Worm (Caenorhabditis elegans) whole organism, L1 larva: Measurements from ENCODE around the gene vps-29.
A peak's percentile ranks its signal among the peaks of the same experiment; 100 is the strongest.

Experiments used
- C04F5.9 ChIP-seq: sonication (generic microtip); optimal IDR thresholded peaks from 2 replicates; lab custom pipeline; 2016; ENCODE audit warnings: missing genetic modification characterization, missing compliant biosample characterization
- F16B12.6 ChIP-seq: fragments of 150-350 bp; optimal IDR thresholded peaks from 2 replicates; lab custom pipeline; 2014; ENCODE audit warnings: missing biosample characterization, missing genetic modification characterization
- ama-1 ChIP-seq: fragments of 150-350 bp; optimal IDR thresholded peaks from 2 replicates; lab custom pipeline; 2014
- blmp-1 ChIP-seq: fragments of 150-350 bp; optimal IDR thresholded peaks from 2 replicates; lab custom pipeline; 2014; ENCODE audit warnings: missing biosample characterization, missing genetic modification characterization
- ceh-63 ChIP-seq: fragments of 200-800 bp; sonication (Bioruptor generic); optimal IDR thresholded peaks from 2 replicates; lab custom pipeline; 2018; ENCODE audit warnings: mild to moderate bottlenecking, missing genetic modification characterization, missing compliant biosample characterization
- ceh-8 ChIP-seq: fragments of 200-800 bp; sonication (Bioruptor generic); optimal IDR thresholded peaks from 2 replicates; lab custom pipeline; 2018; ENCODE audit warnings: mild to moderate bottlenecking, missing genetic modification characterization, moderate library complexity, missing compliant biosample characterization
- ceh-90 ChIP-seq: sonication (generic microtip); optimal IDR thresholded peaks from 2 replicates; lab custom pipeline; 2016; ENCODE audit warnings: missing genetic modification characterization, missing compliant biosample characterization
- ces-1 ChIP-seq: fragments of 150-350 bp; optimal IDR thresholded peaks from 2 replicates; lab custom pipeline; 2014; ENCODE audit warnings: missing biosample characterization, missing genetic modification reagents, missing genetic modification characterization
- efl-1 ChIP-seq, 4 experiments: fragments of 150-350 bp; optimal IDR thresholded peaks in 3 of 4; peaks in 1 of 4; 1 replicate in 1 of 4; 2 replicates in 3 of 4; lab custom pipeline; 2014; ENCODE audit warnings: missing biosample characterization in 2 of 4, missing genetic modification characterization in 2 of 4, missing genetic modification reagents in 2 of 4
- efl-3 ChIP-seq: fragments of 200-800 bp; sonication (Bioruptor generic); optimal IDR thresholded peaks from 2 replicates; lab custom pipeline; 2018; ENCODE audit warnings: mild to moderate bottlenecking, missing genetic modification characterization, missing compliant biosample characterization
- fkh-10 ChIP-seq: sonication (generic microtip); optimal IDR thresholded peaks from 2 replicates; lab custom pipeline; 2017; ENCODE audit warnings: missing biosample characterization, missing genetic modification reagents, missing genetic modification characterization
- fkh-8 ChIP-seq: sonication (generic microtip); optimal IDR thresholded peaks from 2 replicates; lab custom pipeline; 2016; ENCODE audit warnings: mild to moderate bottlenecking, missing genetic modification characterization, missing compliant biosample characterization
- fos-1 ChIP-seq: fragments of 150-350 bp; optimal IDR thresholded peaks from 2 replicates; lab custom pipeline; 2014; ENCODE audit warnings: missing biosample characterization, missing genetic modification characterization
- grh-1 ChIP-seq: fragments of 200-800 bp; sonication (Bioruptor generic); IDR thresholded peaks from 2 replicates; pipeline ENCODE4 v1.3.6; 2022; ENCODE audit warnings: missing genetic modification reagents, missing genetic modification characterization, missing compliant biosample characterization
- hlh-4 ChIP-seq: sonication (generic microtip); optimal IDR thresholded peaks from 2 replicates; lab custom pipeline; 2016; ENCODE audit warnings: mild to moderate bottlenecking, missing genetic modification characterization, missing compliant biosample characterization
- irx-1 ChIP-seq: sonication (generic microtip); optimal IDR thresholded peaks from 2 replicates; lab custom pipeline; 2016; ENCODE audit warnings: missing genetic modification characterization, missing compliant biosample characterization
- isw-1 ChIP-seq: fragments of 200-800 bp; sonication (Bioruptor generic); IDR thresholded peaks from 2 replicates; pipeline ENCODE4 v1.3.6; 2022; ENCODE audit warnings: missing genetic modification characterization, missing compliant biosample characterization
- lin-39 ChIP-seq: fragments of 150-350 bp; optimal IDR thresholded peaks from 2 replicates; lab custom pipeline; 2014; ENCODE audit warnings: missing biosample characterization, missing genetic modification reagents, missing genetic modification characterization
- lsy-2 ChIP-seq, 2 experiments: fragments of 150-350 bp; optimal IDR thresholded peaks; 2 replicates each; lab custom pipeline; 2014; ENCODE audit warnings: missing biosample characterization in 2 of 2, missing genetic modification characterization in 2 of 2
- mab-9 ChIP-seq: fragments of 200-800 bp; sonication (Bioruptor generic); IDR thresholded peaks from 2 replicates; pipeline ENCODE4 v1.3.6; 2022; ENCODE audit warnings: missing genetic modification reagents, missing genetic modification characterization, missing compliant biosample characterization
- mdl-1 ChIP-seq, 2 experiments: fragments of 150-350 bp; optimal IDR thresholded peaks; 2 replicates each; lab custom pipeline; 2014 to 2017; ENCODE audit warnings: missing biosample characterization in 2 of 2, missing genetic modification characterization in 2 of 2, inconsistent platforms in 1 of 2
- mef-2 ChIP-seq: fragments of 150-350 bp; optimal IDR thresholded peaks from 2 replicates; lab custom pipeline; 2014; ENCODE audit warnings: missing biosample characterization, missing genetic modification characterization
- mep-1 ChIP-seq: fragments of 150-350 bp; optimal IDR thresholded peaks from 2 replicates; lab custom pipeline; 2014; ENCODE audit warnings: missing biosample characterization, missing genetic modification characterization
- nhr-237 ChIP-seq: fragments of 150-350 bp; optimal IDR thresholded peaks from 2 replicates; lab custom pipeline; 2014; ENCODE audit warnings: missing biosample characterization, missing genetic modification characterization
- nhr-47 ChIP-seq: sonication (generic microtip); optimal IDR thresholded peaks from 2 replicates; lab custom pipeline; 2016; ENCODE audit warnings: mild to moderate bottlenecking, missing genetic modification characterization, moderate library complexity, missing compliant biosample characterization
- nhr-71 ChIP-seq: sonication (generic microtip); optimal IDR thresholded peaks from 2 replicates; lab custom pipeline; 2016; ENCODE audit warnings: mild to moderate bottlenecking, missing genetic modification characterization, moderate library complexity, missing compliant biosample characterization
- nhr-76 ChIP-seq: sonication (generic microtip); optimal IDR thresholded peaks from 2 replicates; lab custom pipeline; 2017; ENCODE audit warnings: missing biosample characterization, missing genetic modification characterization
- nhr-84 ChIP-seq: sonication (generic microtip); optimal IDR thresholded peaks from 2 replicates; lab custom pipeline; 2017; ENCODE audit warnings: missing biosample characterization, missing genetic modification characterization
- nhr-85 ChIP-seq: sonication (generic microtip); peaks from one replicate; lab custom pipeline; 2016; ENCODE audit warnings: missing genetic modification characterization, inconsistent platforms, missing compliant biosample characterization
- pax-3 ChIP-seq: fragments of 200-800 bp; sonication (Bioruptor generic); optimal IDR thresholded peaks from 2 replicates; lab custom pipeline; 2018; ENCODE audit warnings: mild to moderate bottlenecking, missing genetic modification characterization, moderate library complexity, missing compliant biosample characterization
- rnt-1 ChIP-seq: sonication (generic microtip); optimal IDR thresholded peaks from 2 replicates; lab custom pipeline; 2016; ENCODE audit warnings: mild to moderate bottlenecking, missing genetic modification characterization, moderate library complexity, missing compliant biosample characterization
- snpc-4 ChIP-seq: fragments of 150-350 bp; optimal IDR thresholded peaks from 2 replicates; lab custom pipeline; 2014; ENCODE audit warnings: missing biosample characterization, missing genetic modification characterization
- sptf-1 ChIP-seq: fragments of 150-350 bp; optimal IDR thresholded peaks from 2 replicates; lab custom pipeline; 2014; ENCODE audit warnings: missing biosample characterization, missing genetic modification characterization
- sup-37 ChIP-seq: fragments of 200-800 bp; sonication (Bioruptor generic); optimal IDR thresholded peaks from 2 replicates; lab custom pipeline; 2018; ENCODE audit warnings: mild to moderate bottlenecking, missing genetic modification characterization, missing compliant biosample characterization
- swsn-7 ChIP-seq: sonication (generic microtip); optimal IDR thresholded peaks from 2 replicates; lab custom pipeline; 2016; ENCODE audit warnings: missing genetic modification characterization, missing compliant biosample characterization
- unc-62 ChIP-seq: fragments of 150-350 bp; optimal IDR thresholded peaks from 2 replicates; lab custom pipeline; 2014; ENCODE audit warnings: missing biosample characterization, missing genetic modification reagents, missing genetic modification characterization
- unc-98 ChIP-seq: fragments of 200-800 bp; sonication (Bioruptor generic); IDR thresholded peaks from 2 replicates; pipeline ENCODE4 v1.3.6; 2022; ENCODE audit warnings: missing genetic modification characterization, missing compliant biosample characterization

The vps-29 gene

ce11 chrIII:10085574-10085973, 27.3 kb downstream of the vps-29 start:
- no peak for TF ChIP-seq nhr-71 (tag; lab: Kevin White, UChicago)
- no peak for TF ChIP-seq sptf-1 (tag; lab: Kevin White, UChicago)
- no peak for TF ChIP-seq lin-39 (tag; lab: Kevin White, UChicago)
- no peak for TF ChIP-seq nhr-47 (tag; lab: Kevin White, UChicago)
- no peak for TF ChIP-seq nhr-85
- no peak for TF ChIP-seq hlh-4 (tag; lab: Kevin White, UChicago)
- no peak for TF ChIP-seq fkh-10 (GFP tag; lab: Kevin White, UChicago)
- no peak for TF ChIP-seq mdl-1 (tag; optimal IDR thresholded peaks at IDR 0.05; lab: Kevin White, UChicago)
- TF ChIP-seq rnt-1 (tag; lab: Kevin White, UChicago) = no peak
- TF ChIP-seq mef-2 (tag; lab: Kevin White, UChicago) = no peak
- no peak for TF ChIP-seq blmp-1
- no peak for TF ChIP-seq pax-3 (tag; lab: Kevin White, UChicago)
- TF ChIP-seq ceh-90 (tag; lab: Kevin White, UChicago) = no peak
- no peak for TF ChIP-seq F16B12.6
- TF ChIP-seq efl-3 (GFP tag; lab: Kevin White, UChicago) = no peak
- TF ChIP-seq ceh-63 = no peak
- no peak for TF ChIP-seq fos-1

- TF ChIP-seq C04F5.9 (tag; lab: Kevin White, UChicago) = no peak
- no peak for TF ChIP-seq efl-1 (optimal IDR thresholded peaks at IDR 0.05; lab: Kevin White, UChicago)
- peak in 1 of 2 experiments; percentile 63 for TF ChIP-seq efl-1 (GFP tag; optimal IDR thresholded peaks at IDR 0.05 in 1 of 2; lab: Kevin White, UChicago)
- TF ChIP-seq unc-62 (GFP tag; lab: Kevin White, UChicago) = no peak
- no peak for TF ChIP-seq fkh-8
- TF ChIP-seq ces-1 (GFP tag; lab: Kevin White, UChicago) = no peak
Measured at ce11 chrIII:10085103-10085502, 27.8 kb downstream of the vps-29 start, which contains the start of gene T16H12.13. TSS of gene T16H12.13 (plus strand) at chrIII:10085403.

ce11 chrIII:10083242-10083641, 29.6 kb downstream of the vps-29 start, which contains the start of gene T16H12.3:
TSS of gene T16H12.3 (minus strand) at chrIII:10083292.
- TF ChIP-seq ceh-90 (tag; lab: Kevin White, UChicago) = no peak
- TF ChIP-seq snpc-4 (tag; lab: Kevin White, UChicago) = no peak
- no peak for TF ChIP-seq sup-37 (GFP tag; lab: Kevin White, UChicago)
- TF ChIP-seq isw-1 (GFP tag; lab: Robert Waterston, UW) = no peak
- no peak for TF ChIP-seq nhr-237 (tag; lab: Kevin White, UChicago)
- no peak for TF ChIP-seq irx-1 (tag; lab: Kevin White, UChicago)
- no peak for TF ChIP-seq nhr-76
- TF ChIP-seq rnt-1 (tag; lab: Kevin White, UChicago) = no peak
- no peak for TF ChIP-seq grh-1 (GFP tag; lab: Robert Waterston, UW)
- no peak for TF ChIP-seq unc-98 (GFP tag; lab: Robert Waterston, UW)
- TF ChIP-seq ceh-8 (GFP tag; lab: Kevin White, UChicago) = no peak
- TF ChIP-seq hlh-4 (tag; lab: Kevin White, UChicago) = no peak
- no peak for TF ChIP-seq mdl-1 (tag; optimal IDR thresholded peaks at IDR 0.05; lab: Kevin White, UChicago)
- no peak for TF ChIP-seq blmp-1
- TF ChIP-seq swsn-7 (tag; lab: Kevin White, UChicago) = no peak
- no peak for TF ChIP-seq ama-1

ce11 chrIII:10078784-10079183, 34.1 kb downstream of the vps-29 start:
- no peak for TF ChIP-seq unc-98 (GFP tag; lab: Robert Waterston, UW)
- no peak for TF ChIP-seq mab-9 (GFP tag; lab: Robert Waterston, UW)
- no peak for TF ChIP-seq efl-3 (GFP tag; lab: Kevin White, UChicago)
- TF ChIP-seq rnt-1 (tag; lab: Kevin White, UChicago) = no peak
- TF ChIP-seq, all 84 proteins: peak for 0

- TF ChIP-seq nhr-47 (tag; lab: Kevin White, UChicago) (no peak), ceh-63 (no peak), nhr-84 (tag; lab: Kevin White, UChicago) (no peak), mef-2 (tag; lab: Kevin White, UChicago) (no peak), isw-1 (GFP tag; lab: Robert Waterston, UW) (no peak), swsn-7 (tag; lab: Kevin White, UChicago) (no peak), lsy-2 (tag; optimal IDR thresholded peaks at IDR 0.05; lab: Kevin White, UChicago) (no peak), pax-3 (tag; lab: Kevin White, UChicago) (no peak), fkh-10 (GFP tag; lab: Kevin White, UChicago) (no peak), mep-1 (tag; lab: Kevin White, UChicago) (no peak), mdl-1 (tag; optimal IDR thresholded peaks at IDR 0.05; lab: Kevin White, UChicago) (no peak), blmp-1 (no peak), sptf-1 (tag; lab: Kevin White, UChicago) (no peak)
Measured at ce11 chrIII:10078151-10078550, 34.7 kb downstream of the vps-29 start, which contains the start of gene T16G12.9. TSS of gene T16G12.9 (minus strand) at chrIII:10078251.
